Worm (Caenorhabditis elegans): ENCODE data around the gene C54F6.17.

C54F6.17 gene

ce11 chrV:7523392-7523791 lies 3.9 kb upstream of the C54F6.17 start, which contains the start of gene C54F6.6:
Gene C54F6.6 (plus strand): TSS chrV:7523692.
- no peak for TF ChIP-seq elt-3 (tag; optimal IDR thresholded peaks at IDR 0.05)
- TF ChIP-seq sea-2 (GFP tag; optimal IDR thresholded peaks at IDR 0.05), result no peak
- no peak for TF ChIP-seq ceh-16 (tag; optimal IDR thresholded peaks at IDR 0.05)
- no peak for TF ChIP-seq egl-5 (tag; optimal IDR thresholded peaks at IDR 0.05)
- no peak for TF ChIP-seq nhr-11 (tag; optimal IDR thresholded peaks at IDR 0.05)
- TF ChIP-seq pqm-1 (tag; optimal IDR thresholded peaks at IDR 0.05), result no peak
- no peak for TF ChIP-seq pha-4 (tag; optimal IDR thresholded peaks at IDR 0.05)
- no peak for TF ChIP-seq nhr-28 (tag; optimal IDR thresholded peaks at IDR 0.05)
- no peak for TF ChIP-seq mdl-1 (tag; optimal IDR thresholded peaks at IDR 0.05)
- TF ChIP-seq fkh-10 (GFP tag; optimal IDR thresholded peaks at IDR 0.05), result no peak
- no peak for TF ChIP-seq lin-15B (tag; optimal IDR thresholded peaks at IDR 0.05)

DNA sequence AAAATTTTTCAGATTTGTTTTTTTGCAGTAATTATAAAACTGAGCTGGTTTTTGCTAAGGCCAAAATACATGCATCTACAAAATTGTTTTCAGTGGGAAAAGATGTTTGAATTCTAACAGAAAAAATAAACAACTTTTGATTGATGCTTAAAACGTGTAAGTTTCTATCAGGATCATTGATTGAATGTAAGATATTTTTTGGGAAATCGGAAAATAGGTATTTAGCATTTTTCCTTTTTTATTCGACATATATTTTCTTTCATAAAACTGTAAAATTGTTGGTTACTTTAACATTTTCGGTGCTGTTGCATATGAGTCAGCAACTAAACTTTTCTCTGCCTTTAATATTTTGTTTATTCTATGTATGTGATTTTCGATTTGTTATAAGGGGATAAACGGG lies 2.8 kb upstream of the C54F6.17 start, which contains the start of gene C54F6.20:
C54F6.20 (plus strand) TSS at position 301 of the 400 bp plus-strand sequence.
- TF ChIP-seq nhr-28 (tag; optimal IDR thresholded peaks at IDR 0.05), result no peak
- TF ChIP-seq snpc-4 (tag; optimal IDR thresholded peaks at IDR 0.05), result no peak
- TF ChIP-seq nfya-1 (tag; optimal IDR thresholded peaks at IDR 0.05; ENCODE audit: insufficient read depth), result no peak
- TF ChIP-seq unc-62 (GFP tag; optimal IDR thresholded peaks at IDR 0.05), result no peak
- TF ChIP-seq elt-1 (tag; optimal IDR thresholded peaks at IDR 0.05), result no peak
- TF ChIP-seq lsy-12 (tag; optimal IDR thresholded peaks at IDR 0.05), result no peak
- TF ChIP-seq nhr-11 (tag; optimal IDR thresholded peaks at IDR 0.05), result no peak
- TF ChIP-seq sea-2 (GFP tag; optimal IDR thresholded peaks at IDR 0.05), result no peak
- TF ChIP-seq mml-1 (tag; optimal IDR thresholded peaks at IDR 0.05), result no peak
- no peak for TF ChIP-seq lin-15B (tag; optimal IDR thresholded peaks at IDR 0.05)
- TF ChIP-seq ztf-4 (tag; optimal IDR thresholded peaks at IDR 0.05), result no peak
- no peak for TF ChIP-seq pha-4 (tag; optimal IDR thresholded peaks at IDR 0.05)
- TF ChIP-seq elt-3 (tag; optimal IDR thresholded peaks at IDR 0.05), result no peak
- TF ChIP-seq jun-1 (tag; optimal IDR thresholded peaks at IDR 0.05), result no peak
- no peak for TF ChIP-seq ceh-16 (tag; optimal IDR thresholded peaks at IDR 0.05)

DNA sequence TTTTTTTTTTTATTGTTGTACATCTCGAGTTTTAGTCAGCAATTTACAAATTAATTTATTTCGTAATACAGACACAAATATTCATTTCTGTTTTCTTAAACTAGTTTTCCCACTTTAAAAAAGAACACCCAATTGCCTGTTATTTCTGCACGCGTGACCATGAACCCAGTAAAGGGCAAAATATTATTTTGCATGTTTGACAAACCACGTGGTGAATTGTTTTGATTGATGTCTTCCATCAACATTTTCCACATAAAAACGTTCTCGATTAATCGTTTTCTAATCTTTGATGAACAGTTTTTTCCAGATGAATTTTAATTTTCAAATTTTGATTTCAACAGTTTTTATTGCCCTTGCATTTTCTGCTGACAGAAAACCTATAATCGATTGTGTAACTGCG lies 1.6 kb upstream of the C54F6.17 start, which contains the start of gene C54F6.18:
C54F6.18 (plus strand) TSS at position 301 of the 400 bp plus-strand sequence.
- TF ChIP-seq zag-1 (tag; optimal IDR thresholded peaks at IDR 0.05), result no peak
- no peak for TF ChIP-seq nhr-237 (tag; optimal IDR thresholded peaks at IDR 0.05)
- TF ChIP-seq ZK546.5 (tag; optimal IDR thresholded peaks at IDR 0.05), result no peak

ce11 chrV:7528816-7529215 lies 1.6 kb downstream of the C54F6.17 start, which contains the start of gene C54F6.5:
Gene C54F6.5 (plus strand): TSS chrV:7529116.
- TF ChIP-seq ceh-28 (tag; optimal IDR thresholded peaks at IDR 0.05) (no peak), sea-2 (GFP tag; optimal IDR thresholded peaks at IDR 0.05) (no peak), jun-1 (tag; optimal IDR thresholded peaks at IDR 0.05) (no peak), nfya-1 (tag; optimal IDR thresholded peaks at IDR 0.05; ENCODE audit: insufficient read depth) (no peak), lsy-12 (tag; optimal IDR thresholded peaks at IDR 0.05) (no peak)

ce11 chrV:7529840-7530239 lies 2.6 kb downstream of the C54F6.17 start, which contains the start of gene swt-2:
Gene swt-2 (plus strand): TSS chrV:7530140.
- TF ChIP-seq nhr-76 (tag; optimal IDR thresholded peaks at IDR 0.05) (no peak), elt-3 (tag; optimal IDR thresholded peaks at IDR 0.05) (no peak), nhr-237 (tag; optimal IDR thresholded peaks at IDR 0.05) (no peak), nfya-1 (tag; optimal IDR thresholded peaks at IDR 0.05; ENCODE audit: insufficient read depth) (no peak), hmg-11 (tag; optimal IDR thresholded peaks at IDR 0.05) (no peak), nhr-23 (tag; optimal IDR thresholded peaks at IDR 0.05) (no peak), ceh-16 (tag; optimal IDR thresholded peaks at IDR 0.05) (no peak), ama-1 (optimal IDR thresholded peaks at IDR 0.05) (no peak), ceh-28 (tag; optimal IDR thresholded peaks at IDR 0.05) (no peak), R02D3.7 (tag; optimal IDR thresholded peaks at IDR 0.05) (no peak), nhr-12 (tag; optimal IDR thresholded peaks at IDR 0.05) (no peak), lin-39 (tag; optimal IDR thresholded peaks at IDR 0.05) (no peak), nhr-43 (tag; optimal IDR thresholded peaks at IDR 0.05; ENCODE audit: poor library complexity, severe bottlenecking) (no peak), lsy-12 (tag; optimal IDR thresholded peaks at IDR 0.05) (no peak), sea-2 (GFP tag; optimal IDR thresholded peaks at IDR 0.05) (no peak)

DNA sequence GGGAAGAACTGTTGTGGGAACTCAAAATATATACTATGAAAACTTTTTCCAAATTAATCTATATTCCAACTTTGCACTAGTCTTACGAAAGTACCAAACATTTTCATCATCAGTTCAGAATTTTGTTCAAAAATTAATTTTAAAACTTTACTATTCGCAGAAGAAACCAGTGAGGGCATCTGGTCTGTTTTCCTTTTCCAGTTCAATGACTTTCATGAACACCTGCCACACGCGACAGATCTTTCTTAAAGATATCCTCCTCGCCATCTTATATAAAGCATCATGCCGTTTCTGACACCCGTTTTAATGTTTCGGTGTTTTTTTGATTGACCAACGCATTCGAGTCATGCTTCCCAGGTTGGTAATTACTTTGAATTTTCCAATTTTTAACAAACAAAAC lies 5.7 kb downstream of the C54F6.17 start, which contains the start of gene C54F6.3:
C54F6.3 (plus strand) TSS at position 301 of the 400 bp plus-strand sequence.
- TF ChIP-seq nhr-77 (tag; optimal IDR thresholded peaks at IDR 0.05) (no peak), pha-4 (tag; optimal IDR thresholded peaks at IDR 0.05) (no peak), daf-12 (tag; optimal IDR thresholded peaks at IDR 0.05) (no peak), egl-27 (tag; optimal IDR thresholded peaks at IDR 0.05) (no peak), tbx-2 (tag; optimal IDR thresholded peaks at IDR 0.05) (no peak), nhr-11 (tag; optimal IDR thresholded peaks at IDR 0.05) (no peak), elt-3 (tag; optimal IDR thresholded peaks at IDR 0.05) (no peak), R02D3.7 (tag; optimal IDR thresholded peaks at IDR 0.05) (no peak), nhr-25 (tag; optimal IDR thresholded peaks at IDR 0.05) (no peak), snpc-4 (tag; optimal IDR thresholded peaks at IDR 0.05) (no peak), nhr-237 (tag; optimal IDR thresholded peaks at IDR 0.05) (no peak), lsy-12 (tag; optimal IDR thresholded peaks at IDR 0.05) (no peak), skn-1 (tag; optimal IDR thresholded peaks at IDR 0.05) (no peak), nhr-43 (tag; optimal IDR thresholded peaks at IDR 0.05; ENCODE audit: poor library complexity, severe bottlenecking) (no peak), fkh-2 (tag; optimal IDR thresholded peaks at IDR 0.05) (no peak), nfya-1 (tag; optimal IDR thresholded peaks at IDR 0.05; ENCODE audit: insufficient read depth) (no peak)

All from whole organism, L3 larva.